Fruit fly (Drosophila melanogaster) whole organism, embryonic: ENCODE measurements around the gene Trf4-2.

Source experiments
- Awh ChIP-seq: fragments of 200-800 bp; sonication (Bioruptor generic); IDR thresholded peaks from 2 replicates; pipeline ENCODE4, ENCODE4 v1.3.6; 2022; ENCODE audit warnings: missing biosample characterization, missing genetic modification characterization
- B-H1 ChIP-seq: fragments of 200-800 bp; sonication (Bioruptor generic); IDR thresholded peaks from 3 replicates; pipeline ENCODE4 v1.3.6; 2022; ENCODE audit warnings: missing biosample characterization, missing genetic modification characterization
- B-H2 ChIP-seq: fragments of 200-800 bp; sonication (Bioruptor generic); optimal IDR thresholded peaks from 2 replicates; lab custom pipeline; 2018; ENCODE audit warnings: missing biosample characterization, mild to moderate bottlenecking, missing genetic modification characterization
- Bgb ChIP-seq: fragments of 200-800 bp; sonication (Bioruptor generic); IDR thresholded peaks from 2 replicates; pipeline ENCODE4 v1.3.6; 2022; ENCODE audit warnings: missing biosample characterization, missing genetic modification characterization; ENCODE audit not compliant: partially characterized antibody
- CG11560 ChIP-seq: fragments of 200-800 bp; sonication (Bioruptor generic); IDR thresholded peaks from 3 replicates; pipeline ENCODE4 v1.3.6; 2022; ENCODE audit warnings: missing biosample characterization, missing genetic modification characterization
- CG15514 ChIP-seq: fragments of 200-800 bp; sonication (Bioruptor generic); optimal IDR thresholded peaks from 3 replicates; lab custom pipeline; 2017; ENCODE audit warnings: missing biosample characterization, missing genetic modification characterization, mild to moderate bottlenecking, moderate library complexity, missing genetic modification reagents
- CG1603 ChIP-seq: fragments of 200-800 bp; sonication (Bioruptor generic); optimal IDR thresholded peaks from 2 replicates; lab custom pipeline; 2019; ENCODE audit warnings: missing biosample characterization, mild to moderate bottlenecking, missing genetic modification characterization, moderate library complexity
- CG16779 ChIP-seq: fragments of 200-800 bp; sonication (Bioruptor generic); IDR thresholded peaks from 2 replicates; pipeline ENCODE4 v1.3.6; 2022; ENCODE audit warnings: missing biosample characterization, missing genetic modification characterization
- CG18011 ChIP-seq: fragments of 200-800 bp; sonication (Bioruptor generic); optimal IDR thresholded peaks from 2 replicates; lab custom pipeline; 2017; ENCODE audit warnings: missing biosample characterization, missing genetic modification characterization, mild to moderate bottlenecking, moderate library complexity, missing genotype
- CG2199 ChIP-seq: fragments of 200-800 bp; sonication (Bioruptor generic); IDR thresholded peaks from 3 replicates; pipeline ENCODE4 v1.3.6; 2022; ENCODE audit warnings: missing biosample characterization, missing genetic modification characterization
- CG2889 ChIP-seq: fragments of 200-800 bp; sonication (Bioruptor generic); IDR thresholded peaks from 3 replicates; pipeline ENCODE4 v1.3.6; 2022; ENCODE audit warnings: missing biosample characterization, missing genetic modification characterization
- CG31441 ChIP-seq: fragments of 200-800 bp; sonication (Bioruptor generic); IDR thresholded peaks from 2 replicates; pipeline ENCODE4 v1.3.6; 2022; ENCODE audit warnings: missing biosample characterization, missing genetic modification characterization
- CG33557 ChIP-seq: fragments of 200-800 bp; sonication (Bioruptor generic); optimal IDR thresholded peaks from 2 replicates; lab custom pipeline; 2019; ENCODE audit warnings: missing biosample characterization, mild to moderate bottlenecking, missing genetic modification characterization, moderate library complexity
- CG3847 ChIP-seq: fragments of 200-800 bp; sonication (Bioruptor generic); IDR thresholded peaks from 2 replicates; pipeline ENCODE4 v1.3.6; 2022; ENCODE audit warnings: missing biosample characterization, missing genetic modification characterization
- CG3995 ChIP-seq: fragments of 200-800 bp; sonication (Bioruptor generic); optimal IDR thresholded peaks from 3 replicates; lab custom pipeline; 2016; ENCODE audit warnings: missing biosample characterization, missing genetic modification characterization
- CG4424 ChIP-seq: fragments of 200-800 bp; sonication (Bioruptor generic); optimal IDR thresholded peaks from 3 replicates; lab custom pipeline; 2016; ENCODE audit warnings: missing biosample characterization, missing genetic modification characterization
- CG4820 ChIP-seq: fragments of 200-800 bp; sonication (Bioruptor generic); optimal IDR thresholded peaks from 3 replicates; lab custom pipeline; 2016; ENCODE audit warnings: missing biosample characterization, missing genetic modification characterization
- CG6813 ChIP-seq: fragments of 200-800 bp; sonication (Bioruptor generic); optimal IDR thresholded peaks from 2 replicates; lab custom pipeline; 2017; ENCODE audit warnings: missing biosample characterization, missing genetic modification characterization, mild to moderate bottlenecking, moderate library complexity, missing genetic modification reagents
- Chrac-16 ChIP-seq: fragments of 200-800 bp; sonication (Bioruptor generic); optimal IDR thresholded peaks from 3 replicates; lab custom pipeline; 2016; ENCODE audit warnings: missing biosample characterization, missing genetic modification characterization
- Dref ChIP-seq: fragments of 200-800 bp; sonication (Bioruptor generic); IDR thresholded peaks from 2 replicates; pipeline ENCODE4 v1.3.6; 2022; ENCODE audit warnings: missing biosample characterization, missing genetic modification characterization
- E2f2 ChIP-seq: fragments of 200-800 bp; sonication (Bioruptor generic); IDR thresholded peaks from 2 replicates; pipeline ENCODE4 v1.3.6; 2022; ENCODE audit warnings: missing biosample characterization, missing genetic modification characterization
- HLH3B ChIP-seq: fragments of 200-800 bp; sonication (Bioruptor generic); IDR thresholded peaks from 2 replicates; pipeline ENCODE4 v1.3.6; 2022; ENCODE audit warnings: missing biosample characterization, missing genetic modification characterization
- HLHmδ ChIP-seq: fragments of 200-800 bp; sonication (Bioruptor generic); optimal IDR thresholded peaks from 2 replicates; lab custom pipeline; 2018; ENCODE audit warnings: missing biosample characterization, mild to moderate bottlenecking, missing genetic modification characterization, moderate library complexity
- Lhr ChIP-seq: fragments of 200-800 bp; sonication (Bioruptor generic); optimal IDR thresholded peaks from 3 replicates; lab custom pipeline; 2017; ENCODE audit warnings: mild to moderate bottlenecking, missing biosample characterization, missing genetic modification reagents, missing genetic modification characterization
- MBD-R2 ChIP-seq: fragments of 200-800 bp; sonication (Bioruptor generic); IDR thresholded peaks from 2 replicates; pipeline ENCODE4 v1.3.6; 2022; ENCODE audit warnings: missing biosample characterization, missing genetic modification characterization
- Med ChIP-seq: fragments of 200-800 bp; sonication (Bioruptor generic); peaks from one replicate; lab custom pipeline; 2016; ENCODE audit warnings: missing biosample characterization, missing genetic modification characterization, mild to moderate bottlenecking, inconsistent platforms, moderate library complexity
- Myb ChIP-seq: fragments of 200-800 bp; sonication (Bioruptor generic); optimal IDR thresholded peaks from 2 replicates; lab custom pipeline; 2016; ENCODE audit warnings: missing biosample characterization, missing genetic modification characterization
- NK7.1 ChIP-seq: fragments of 200-800 bp; sonication (Bioruptor generic); optimal IDR thresholded peaks from 3 replicates; lab custom pipeline; 2016; ENCODE audit warnings: missing biosample characterization, missing genetic modification characterization
- Nf-YA ChIP-seq: fragments of 200-800 bp; sonication (Bioruptor generic); IDR thresholded peaks from 2 replicates; pipeline ENCODE4 v1.3.6; 2022; ENCODE audit warnings: missing biosample characterization, missing genetic modification characterization
- Optix ChIP-seq: fragments of 200-800 bp; sonication (Bioruptor generic); IDR thresholded peaks from 3 replicates; pipeline ENCODE4 v1.3.6; 2022; ENCODE audit warnings: missing biosample characterization, missing genetic modification characterization
- Pdp1 ChIP-seq, 2 experiments: fragments of 200-800 bp; sonication (Bioruptor generic); optimal IDR thresholded peaks; 3 replicates each; lab custom pipeline; 2016; ENCODE audit warnings: missing biosample characterization in 2 of 2, missing genetic modification characterization in 2 of 2, mild to moderate bottlenecking in 1 of 2, moderate library complexity in 1 of 2
- Sry-β ChIP-seq: fragments of 200-800 bp; sonication (Bioruptor generic); optimal IDR thresholded peaks from 2 replicates; lab custom pipeline; 2018; ENCODE audit warnings: missing biosample characterization, mild to moderate bottlenecking, missing genetic modification characterization, moderate library complexity
- Vsx1 ChIP-seq: fragments of 200-800 bp; sonication (Bioruptor generic); optimal IDR thresholded peaks from 2 replicates; lab custom pipeline; 2017; ENCODE audit warnings: missing biosample characterization, mild to moderate bottlenecking, missing genetic modification characterization, missing genetic modification reagents
- ab ChIP-seq: fragments of 200-800 bp; sonication (Bioruptor generic); optimal IDR thresholded peaks from 2 replicates; lab custom pipeline; 2016; ENCODE audit warnings: missing biosample characterization, missing genetic modification characterization
- crp ChIP-seq, 2 experiments: fragments of 200-800 bp; sonication (Bioruptor generic); optimal IDR thresholded peaks; 2 replicates in 1 of 2; 3 replicates in 1 of 2; lab custom pipeline; 2017; ENCODE audit warnings: missing biosample characterization in 2 of 2, missing genetic modification characterization in 2 of 2, mild to moderate bottlenecking in 1 of 2, moderate library complexity in 1 of 2
- dati ChIP-seq: fragments of 200-800 bp; sonication (Bioruptor generic); IDR thresholded peaks from 2 replicates; pipeline ENCODE4 v1.3.6; 2022; ENCODE audit warnings: missing biosample characterization, missing genetic modification characterization
- dimm ChIP-seq: fragments of 200-800 bp; sonication (Bioruptor generic); IDR thresholded peaks from 2 replicates; pipeline ENCODE4 v1.3.6; 2022; ENCODE audit warnings: missing biosample characterization, missing genetic modification characterization
- dmrt99B ChIP-seq: fragments of 200-800 bp; sonication (Bioruptor generic); optimal IDR thresholded peaks from 2 replicates; lab custom pipeline; 2018; ENCODE audit warnings: missing biosample characterization, mild to moderate bottlenecking, missing genetic modification characterization, moderate library complexity
- exex ChIP-seq: fragments of 200-800 bp; sonication (Bioruptor generic); optimal IDR thresholded peaks from 4 replicates; lab custom pipeline; 2018; ENCODE audit warnings: missing biosample characterization, mild to moderate bottlenecking, missing genetic modification characterization, moderate library complexity
- hth ChIP-seq: fragments of >200 bp; optimal IDR thresholded peaks from 2 replicates; lab custom pipeline; 2017; ENCODE audit warnings: inconsistent platforms
- lbe ChIP-seq: fragments of 200-800 bp; sonication (Bioruptor generic); optimal IDR thresholded peaks from 2 replicates; lab custom pipeline; 2016; ENCODE audit warnings: missing biosample characterization, mild to moderate bottlenecking, missing genetic modification characterization
- lov ChIP-seq, 2 experiments: fragments of 200-800 bp in 1 of 2; fragments of >200 bp in 1 of 2; sonication (Bioruptor generic) in 1 of 2; IDR thresholded peaks in 1 of 2; optimal IDR thresholded peaks in 1 of 2; 2 replicates in 1 of 2; 3 replicates in 1 of 2; pipeline versions ENCODE4 v1.3.6 to Lab custom; 2017 to 2022; ENCODE audit warnings: missing biosample characterization in 1 of 2, missing genetic modification characterization in 1 of 2
- oc ChIP-seq: fragments of 200-800 bp; sonication (Bioruptor generic); optimal IDR thresholded peaks from 2 replicates; lab custom pipeline; 2018; ENCODE audit warnings: missing biosample characterization, mild to moderate bottlenecking, missing genetic modification characterization, moderate library complexity
- pb ChIP-seq: fragments of 200-800 bp; sonication (Bioruptor generic); optimal IDR thresholded peaks from 3 replicates; lab custom pipeline; 2016; ENCODE audit warnings: missing biosample characterization, missing genetic modification characterization
- slbo ChIP-seq: fragments of 200-800 bp; sonication (Bioruptor generic); IDR thresholded peaks from 2 replicates; pipeline ENCODE4 v1.3.6; 2022; ENCODE audit warnings: missing biosample characterization, missing genetic modification characterization
- sna ChIP-seq: fragments of 200-800 bp; sonication (Bioruptor generic); IDR thresholded peaks from 2 replicates; pipeline ENCODE4 v1.3.6; 2022; ENCODE audit warnings: missing biosample characterization, missing genetic modification characterization; ENCODE audit not compliant: partially characterized antibody
- sr ChIP-seq: fragments of 200-800 bp; sonication (Bioruptor generic); IDR thresholded peaks from 3 replicates; pipeline ENCODE4 v1.3.6; 2022; ENCODE audit warnings: missing biosample characterization, missing genetic modification characterization
- stc ChIP-seq: fragments of 200-800 bp; sonication (Bioruptor generic); IDR thresholded peaks from 2 replicates; pipeline ENCODE4 v1.3.6; 2022; ENCODE audit warnings: missing biosample characterization, missing genetic modification characterization
- vvl ChIP-seq: fragments of 200-800 bp; sonication (Bioruptor generic); IDR thresholded peaks from 2 replicates; pipeline ENCODE4 v1.3.6; 2022; ENCODE audit warnings: missing biosample characterization, missing genetic modification characterization

The Trf4-2 gene

dm6 chr3R:24926752-24927320, 1.8 kb downstream of the Trf4-2 start:
- TF ChIP-seq exex (tag; lab: Kevin White, UChicago) (peak; percentile 9), Pdp1 (GFP tag; optimal IDR thresholded peaks at IDR 0.05; lab: Kevin White, UChicago) (no peak), CG1603 (tag; lab: Kevin White, UChicago) (no peak), Myb (GFP tag; lab: Kevin White, UChicago) (no peak), dimm (GFP tag; lab: Robert Waterston, UW) (no peak), Sry-β (peak; percentile 45), CG3995 (peak; percentile 94), ab (GFP tag; lab: Kevin White, UChicago) (no peak), CG4820 (GFP tag; lab: Kevin White, UChicago) (no peak), oc (tag; lab: Kevin White, UChicago) (no peak), CG31441 (GFP tag; lab: Robert Waterston, UW) (peak; percentile 43), Lhr (no peak), Vsx1 (peak; percentile 80), CG18011 (GFP tag; lab: Kevin White, UChicago) (peak; percentile 82), B-H2 (GFP tag; lab: Kevin White, UChicago) (no peak)
- TF ChIP-seq, all 482 proteins: peak for 6

- no peak for TF ChIP-seq dmrt99B
- TF ChIP-seq Pdp1 (GFP tag; optimal IDR thresholded peaks at IDR 0.05; lab: Kevin White, UChicago), result peak in 1 of 2 experiments; percentile 95
- no peak for TF ChIP-seq vvl
- no peak for TF ChIP-seq sna (GFP tag; lab: Robert Waterston, UW)
- TF ChIP-seq Dref, result no peak
- no peak for TF ChIP-seq HLH3B (GFP tag; lab: Robert Waterston, UW)
- TF ChIP-seq slbo (GFP tag; lab: Robert Waterston, UW), result no peak
- TF ChIP-seq CG16779 (GFP tag; lab: Robert Waterston, UW), result no peak
- TF ChIP-seq stc, result no peak
- no peak for TF ChIP-seq CG6813 (GFP tag; lab: Kevin White, UChicago)
- TF ChIP-seq Chrac-16 (GFP tag; lab: Kevin White, UChicago), result no peak
- no peak for TF ChIP-seq hth (lab: Kevin White, UChicago)
- TF ChIP-seq CG33557 (GFP tag; lab: Kevin White, UChicago), result no peak
- TF ChIP-seq Med (GFP tag; lab: Kevin White, UChicago), result peak; percentile 58
- TF ChIP-seq E2f2 (GFP tag; lab: Robert Waterston, UW), result peak; percentile 24; the same call in 1 of the 2 replicates
- TF ChIP-seq CG15514, result peak; percentile 24
- no peak for TF ChIP-seq lov (optimal IDR thresholded peaks at IDR 0.05; lab: Kevin White, UChicago)
- TF ChIP-seq lov (GFP tag; IDR thresholded peaks at IDR 0.05; lab: Robert Waterston, UW), result 0 out of 3 replicates have a peak, but pooled peaks have one; percentile 8
- no peak for TF ChIP-seq sr (GFP tag; lab: Robert Waterston, UW)
- TF ChIP-seq crp (GFP tag; optimal IDR thresholded peaks at IDR 0.05; lab: Kevin White, UChicago), result no peak
- no peak for TF ChIP-seq dati (GFP tag; lab: Robert Waterston, UW)
- no peak for TF ChIP-seq CG2889 (GFP tag; lab: Robert Waterston, UW)
- TF ChIP-seq CG31441 (GFP tag; lab: Robert Waterston, UW), result 0 out of 2 replicates have a peak, but pooled peaks have one; percentile 33
- no peak for TF ChIP-seq CG2199 (GFP tag; lab: Robert Waterston, UW)
- no peak for TF ChIP-seq Awh (GFP tag; lab: Robert Waterston, UW)
- no peak for TF ChIP-seq HLHmδ (GFP tag; lab: Kevin White, UChicago)
- TF ChIP-seq Sry-β, result peak; percentile 83
- no peak for TF ChIP-seq Nf-YA (GFP tag; lab: Robert Waterston, UW)
- no peak for TF ChIP-seq CG4424 (GFP tag; lab: Kevin White, UChicago)
- no peak for TF ChIP-seq Optix (GFP tag; lab: Robert Waterston, UW)
- TF ChIP-seq CG3847 (GFP tag; lab: Robert Waterston, UW), result no peak
- no peak for TF ChIP-seq CG11560 (tag; lab: Robert Waterston, UW)
- no peak for TF ChIP-seq lbe (GFP tag; lab: Kevin White, UChicago)
- no peak for TF ChIP-seq NK7.1 (GFP tag; lab: Kevin White, UChicago)
- TF ChIP-seq B-H1 (GFP tag; lab: Robert Waterston, UW), result no peak
- TF ChIP-seq MBD-R2 (GFP tag; lab: Robert Waterston, UW), result peak; percentile 89
- TF ChIP-seq Bgb (GFP tag; lab: Robert Waterston, UW), result no peak
- TF ChIP-seq pb, result no peak
Observed at dm6 chr3R:24931856-24932255, 6.8 kb downstream of the Trf4-2 start, which contains the start of gene CG11771. Gene CG11771, plus strand, starts transcription at chr3R:24932010.
